Worm (Caenorhabditis elegans): Measurements from ENCODE around the gene col-146.

Gene col-146

ce11 chrV:9615725-9616124, 14.0 kb upstream of the col-146 start, which contains the start of gene pqn-63:
Gene pqn-63, plus strand, starts transcription at chrV:9616031.
- TF ChIP-seq med-1 (GFP tag; optimal IDR thresholded peaks at IDR 0.05; ENCODE audit: insufficient read depth) (no peak), flt-1 (GFP tag; IDR thresholded peaks at IDR 0.05) (no peak), cog-1 (tag; optimal IDR thresholded peaks at IDR 0.05) (no peak), ref-1 (GFP tag; conservative IDR thresholded peaks at IDR 0.05) (no peak), klf-2 (GFP tag; conservative IDR thresholded peaks at IDR 0.05) (no peak), T22C8.4 (GFP tag; IDR thresholded peaks at IDR 0.05) (no peak), ztf-23 (GFP tag; IDR thresholded peaks at IDR 0.05) (no peak), tab-1 (GFP tag; IDR thresholded peaks at IDR 0.05) (no peak), ztf-29 (GFP tag; IDR thresholded peaks at IDR 0.05) (no peak)

DNA sequence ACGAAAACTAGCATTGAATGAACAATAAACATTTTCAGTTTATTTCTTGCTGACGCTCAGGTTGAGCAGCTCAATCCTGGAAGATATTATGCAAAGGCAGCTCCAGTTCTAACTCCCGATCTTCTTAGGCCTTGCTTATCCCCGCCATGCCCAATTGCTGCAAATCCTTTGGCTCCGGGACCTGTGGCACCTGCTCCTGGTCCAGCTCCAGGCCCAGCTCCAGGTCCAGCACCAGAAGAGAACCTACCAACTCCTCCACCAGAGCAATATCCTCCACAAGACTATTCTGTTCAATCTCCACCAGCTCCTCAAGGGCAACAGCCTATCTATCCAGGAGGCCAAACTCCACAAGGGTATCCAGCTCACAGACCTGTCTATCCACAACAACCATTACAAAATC, 13.6 kb upstream of the col-146 start:
- TF ChIP-seq ztf-23 (GFP tag; IDR thresholded peaks at IDR 0.05) (no peak), tab-1 (GFP tag; IDR thresholded peaks at IDR 0.05) (no peak), cog-1 (tag; optimal IDR thresholded peaks at IDR 0.05) (no peak), ref-1 (GFP tag; conservative IDR thresholded peaks at IDR 0.05) (no peak), med-1 (GFP tag; optimal IDR thresholded peaks at IDR 0.05; ENCODE audit: insufficient read depth) (no peak), ztf-29 (GFP tag; IDR thresholded peaks at IDR 0.05) (no peak), T22C8.4 (GFP tag; IDR thresholded peaks at IDR 0.05) (no peak), klf-2 (GFP tag; conservative IDR thresholded peaks at IDR 0.05) (no peak)

- TF ChIP-seq tab-1 (GFP tag; IDR thresholded peaks at IDR 0.05): no peak
- TF ChIP-seq klf-2 (GFP tag; conservative IDR thresholded peaks at IDR 0.05): no peak
- TF ChIP-seq flt-1 (GFP tag; IDR thresholded peaks at IDR 0.05): no peak
- TF ChIP-seq cog-1 (tag; optimal IDR thresholded peaks at IDR 0.05): no peak
- TF ChIP-seq ztf-29 (GFP tag; IDR thresholded peaks at IDR 0.05): no peak
- no peak for TF ChIP-seq T22C8.4 (GFP tag; IDR thresholded peaks at IDR 0.05)
- TF ChIP-seq ztf-23 (GFP tag; IDR thresholded peaks at IDR 0.05): no peak
- TF ChIP-seq med-1 (GFP tag; optimal IDR thresholded peaks at IDR 0.05; ENCODE audit: insufficient read depth): no peak
- TF ChIP-seq ref-1 (GFP tag; conservative IDR thresholded peaks at IDR 0.05): no peak
These were observed 13.1 kb upstream of the col-146 start for ce11 chrV:9616687-9617086.

DNA sequence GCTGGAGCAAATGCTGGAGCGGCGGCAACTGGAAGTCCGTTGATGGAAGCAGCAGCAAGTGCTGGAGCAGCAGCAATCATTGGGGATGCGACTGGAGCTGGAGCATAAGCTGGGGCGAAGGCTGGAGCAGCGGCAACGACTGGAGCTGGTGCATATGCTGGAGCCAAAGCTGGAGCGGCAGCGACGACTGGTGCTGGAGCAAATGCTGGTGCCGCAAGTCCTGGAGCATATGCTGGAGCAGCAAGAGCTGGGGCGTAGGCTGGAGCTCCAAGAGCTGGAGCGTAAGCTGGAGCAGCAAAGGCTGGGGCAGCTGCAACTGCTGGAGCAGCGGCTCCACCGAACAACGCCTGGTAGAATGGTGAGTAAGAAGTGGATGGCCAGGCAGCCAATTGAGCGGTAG, 11.3 kb upstream of the col-146 start:
- 0 out of 2 replicates have a peak, but pooled peaks have one; percentile 18 for TF ChIP-seq T22C8.4 (GFP tag; IDR thresholded peaks at IDR 0.05)
- no peak for TF ChIP-seq med-1 (GFP tag; optimal IDR thresholded peaks at IDR 0.05; ENCODE audit: insufficient read depth)

DNA sequence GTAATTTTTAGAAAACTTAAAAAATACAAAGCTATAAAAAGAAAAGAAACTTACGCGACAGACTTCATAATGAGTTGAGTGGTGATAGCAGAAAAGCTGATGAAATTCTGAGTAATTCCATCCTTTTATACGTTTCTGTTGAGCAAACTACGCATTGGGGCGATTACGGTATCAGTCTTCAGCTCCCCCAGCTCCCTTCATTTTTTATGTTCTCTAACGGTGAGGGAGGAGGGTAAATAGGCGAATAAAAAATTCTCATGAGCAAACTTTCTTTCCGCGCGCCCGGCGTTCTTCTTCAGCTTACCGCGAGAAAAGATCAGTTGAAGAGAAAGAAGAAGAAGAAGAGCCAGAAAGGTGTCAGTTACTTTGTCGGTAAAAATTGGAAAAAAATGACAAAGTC, 10.8 kb upstream of the col-146 start, which contains the start of gene idpc-7:
TSS of gene idpc-7 (minus strand) at position 101 of the 400 bp plus-strand sequence.
- TF ChIP-seq ztf-29 (GFP tag; IDR thresholded peaks at IDR 0.05): no peak
- no peak for TF ChIP-seq ref-1 (GFP tag; conservative IDR thresholded peaks at IDR 0.05)
- no peak for TF ChIP-seq klf-2 (GFP tag; conservative IDR thresholded peaks at IDR 0.05)
- TF ChIP-seq cog-1 (tag; optimal IDR thresholded peaks at IDR 0.05): no peak

DNA sequence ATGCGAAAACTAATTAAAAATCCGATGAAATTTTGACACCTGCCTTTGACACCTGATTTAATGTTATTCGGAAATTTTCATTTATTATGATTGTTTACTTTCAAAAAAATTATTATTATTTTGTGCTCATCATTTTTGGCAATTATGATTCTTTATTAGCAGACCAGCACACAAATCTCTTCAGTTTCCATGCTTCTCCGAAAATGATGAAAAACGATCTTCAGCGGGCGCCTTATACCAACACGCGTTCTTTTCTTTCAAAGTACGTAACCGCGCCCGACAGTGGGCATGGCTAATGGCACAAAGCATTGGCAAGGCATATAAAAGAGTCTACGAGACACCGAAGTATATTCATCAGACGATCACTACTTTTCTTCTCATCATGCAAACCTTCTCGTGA, 9.9 kb upstream of the col-146 start, which contains the start of gene idpc-6:
TSS of gene idpc-6 (plus strand) at position 301 of the 400 bp plus-strand sequence.
- TF ChIP-seq flt-1 (GFP tag; IDR thresholded peaks at IDR 0.05) (no peak), ref-1 (GFP tag; conservative IDR thresholded peaks at IDR 0.05) (no peak), T22C8.4 (GFP tag; IDR thresholded peaks at IDR 0.05) (no peak), ztf-23 (GFP tag; IDR thresholded peaks at IDR 0.05) (no peak), klf-2 (GFP tag; conservative IDR thresholded peaks at IDR 0.05) (no peak), cog-1 (tag; optimal IDR thresholded peaks at IDR 0.05) (no peak), med-1 (GFP tag; optimal IDR thresholded peaks at IDR 0.05; ENCODE audit: insufficient read depth) (no peak), ztf-29 (GFP tag; IDR thresholded peaks at IDR 0.05) (no peak), tab-1 (GFP tag; IDR thresholded peaks at IDR 0.05) (no peak)

DNA sequence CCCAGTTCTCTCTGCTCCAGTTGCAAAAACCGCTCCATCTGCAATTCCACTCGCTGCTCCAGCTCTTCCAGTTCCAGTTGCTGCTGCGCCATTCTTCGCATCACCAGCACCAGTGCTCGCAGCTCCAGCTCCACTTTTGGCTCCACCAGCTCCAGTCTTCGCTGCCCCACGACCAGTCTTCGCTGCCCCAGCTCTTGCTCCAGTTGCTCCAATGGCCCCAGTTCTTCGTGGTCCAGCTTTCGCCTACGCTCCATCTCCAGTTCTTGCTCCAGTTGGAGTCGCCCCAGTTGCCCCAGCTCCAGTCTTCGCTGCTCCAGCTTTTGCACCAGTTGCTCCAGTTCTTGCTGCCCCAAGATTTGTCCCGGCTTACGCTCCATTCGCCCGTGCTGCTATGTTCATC, 9.3 kb upstream of the col-146 start:
- TF ChIP-seq T22C8.4 (GFP tag; IDR thresholded peaks at IDR 0.05) (no peak), flt-1 (GFP tag; IDR thresholded peaks at IDR 0.05) (0 out of 2 replicates have a peak, but pooled peaks have one; percentile 35)

- no peak for TF ChIP-seq tab-1 (GFP tag; IDR thresholded peaks at IDR 0.05)
- no peak for TF ChIP-seq cog-1 (tag; optimal IDR thresholded peaks at IDR 0.05)
- TF ChIP-seq T22C8.4 (GFP tag; IDR thresholded peaks at IDR 0.05): no peak
- no peak for TF ChIP-seq ztf-29 (GFP tag; IDR thresholded peaks at IDR 0.05)
These were observed 8.3 kb upstream of the col-146 start for ce11 chrV:9621437-9621836.

ce11 chrV:9622338-9622737, 7.4 kb upstream of the col-146 start:
- 0 out of 2 replicates have a peak, but pooled peaks have one; percentile 30 for TF ChIP-seq ztf-23 (GFP tag; IDR thresholded peaks at IDR 0.05)

DNA sequence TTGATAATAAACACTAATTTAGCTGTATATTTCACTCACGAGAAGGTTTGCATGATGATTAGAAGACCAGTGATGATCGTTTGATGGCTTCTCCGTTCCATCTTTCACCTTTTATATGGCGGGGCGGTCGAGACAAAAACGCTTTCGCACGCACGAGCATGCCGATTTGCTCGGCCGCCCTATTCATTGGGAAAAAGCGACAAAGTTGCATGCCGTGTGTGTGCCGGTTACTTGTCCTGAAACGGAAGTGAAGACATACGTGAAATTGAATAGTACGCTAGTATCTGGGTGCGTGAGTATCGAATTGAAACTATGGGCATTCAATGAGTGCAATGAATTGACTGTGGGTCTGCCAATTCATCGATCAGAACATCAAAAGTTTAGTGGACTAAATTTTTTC, 6.9 kb upstream of the col-146 start, which contains the start of gene idpc-5:
TSS of gene idpc-5 (minus strand) at position 101 of the 400 bp plus-strand sequence.
- TF ChIP-seq ztf-23 (GFP tag; IDR thresholded peaks at IDR 0.05) (no peak), med-1 (GFP tag; optimal IDR thresholded peaks at IDR 0.05; ENCODE audit: insufficient read depth) (no peak), T22C8.4 (GFP tag; IDR thresholded peaks at IDR 0.05) (no peak), tab-1 (GFP tag; IDR thresholded peaks at IDR 0.05) (no peak), ref-1 (GFP tag; conservative IDR thresholded peaks at IDR 0.05) (no peak), ztf-29 (GFP tag; IDR thresholded peaks at IDR 0.05) (no peak), flt-1 (GFP tag; IDR thresholded peaks at IDR 0.05) (no peak), klf-2 (GFP tag; conservative IDR thresholded peaks at IDR 0.05) (no peak), cog-1 (tag; optimal IDR thresholded peaks at IDR 0.05) (no peak)

ce11 chrV:9625122-9625521, 4.6 kb upstream of the col-146 start, which contains the start of gene idpc-4:
Gene idpc-4, plus strand, starts transcription at chrV:9625422.
- TF ChIP-seq flt-1 (GFP tag; IDR thresholded peaks at IDR 0.05) (no peak), ref-1 (GFP tag; conservative IDR thresholded peaks at IDR 0.05) (no peak), T22C8.4 (GFP tag; IDR thresholded peaks at IDR 0.05) (no peak), tab-1 (GFP tag; IDR thresholded peaks at IDR 0.05) (no peak), ztf-29 (GFP tag; IDR thresholded peaks at IDR 0.05) (no peak), med-1 (GFP tag; optimal IDR thresholded peaks at IDR 0.05; ENCODE audit: insufficient read depth) (no peak), klf-2 (GFP tag; conservative IDR thresholded peaks at IDR 0.05) (no peak), cog-1 (tag; optimal IDR thresholded peaks at IDR 0.05) (no peak), ztf-23 (GFP tag; IDR thresholded peaks at IDR 0.05) (no peak)
